Worm (Caenorhabditis elegans): ENCODE data around the gene C49H3.16.

DNA sequence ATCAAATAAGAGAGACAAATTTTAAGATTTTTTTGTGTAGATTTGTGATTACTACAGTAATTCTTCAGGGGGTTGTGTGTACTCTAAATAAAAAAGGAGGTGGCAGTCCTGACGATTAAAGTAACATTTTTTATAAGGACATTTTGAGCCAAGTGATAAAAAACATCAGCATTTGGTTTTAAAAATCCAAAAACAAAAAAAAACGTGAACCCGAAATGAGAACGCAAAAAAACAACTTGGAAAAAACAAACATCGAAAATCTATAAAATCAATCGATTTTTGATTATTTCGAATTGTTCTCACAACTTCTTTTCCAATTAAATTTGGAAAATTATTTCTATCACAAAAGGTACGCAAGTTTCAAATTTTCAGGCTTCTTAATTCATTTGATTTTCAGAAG lies 49.8 kb upstream of the C49H3.16 start, which contains the start of gene T06C10.3:
- no peak for TF ChIP-seq him-1 (tag; optimal IDR thresholded peaks at IDR 0.05)
- no peak for TF ChIP-seq W03F9.2 (tag; optimal IDR thresholded peaks at IDR 0.05)
- no peak for TF ChIP-seq dao-5 (tag; optimal IDR thresholded peaks at IDR 0.05)

Data from whole organism, L4/young adult.